Fruit fly (Drosophila melanogaster): Measurements from ENCODE around the gene CG11885.

DNA sequence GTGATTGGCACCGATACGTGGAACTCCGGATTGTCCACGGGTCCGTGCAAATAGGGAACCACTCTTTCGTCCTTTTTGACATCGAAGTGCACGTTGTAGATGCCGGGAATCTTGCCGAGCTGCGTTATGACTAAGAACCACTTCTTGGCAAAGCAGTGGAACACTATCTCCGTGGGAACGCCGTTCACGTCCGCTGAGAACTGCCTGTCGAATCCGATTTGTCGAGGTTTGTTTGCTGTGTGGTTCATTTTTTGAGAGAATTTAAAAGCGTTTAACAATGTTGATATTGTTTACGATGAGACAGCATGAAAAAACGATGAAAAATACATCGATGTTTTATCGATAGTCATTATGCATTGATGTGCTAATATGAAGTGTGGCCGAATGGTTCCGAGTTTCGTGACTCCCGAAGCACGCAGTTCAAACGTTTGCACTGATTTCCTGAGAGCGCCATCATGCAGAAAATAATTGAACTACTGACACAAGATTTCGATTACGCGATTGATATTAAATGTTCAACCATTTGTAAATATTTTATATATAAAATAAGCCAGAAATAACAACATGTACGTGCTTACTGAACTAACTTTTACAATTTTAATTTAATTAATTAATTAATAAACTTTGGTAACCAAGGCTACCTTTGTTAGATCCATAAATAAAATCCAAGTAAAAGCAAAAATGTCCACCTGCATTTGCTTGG is at the start of gene CG11885, which contains the start of gene CG13692:
- no peak for TF ChIP-seq psq (GFP tag; optimal IDR thresholded peaks at IDR 0.05)
- TF ChIP-seq h (GFP tag; optimal IDR thresholded peaks at IDR 0.05) = peak; percentile 60
- TF ChIP-seq Hr83 (GFP tag; optimal IDR thresholded peaks at IDR 0.05; ENCODE audit: poor library complexity, severe bottlenecking) = peak; percentile 58
- TF ChIP-seq Dfd (GFP tag; optimal IDR thresholded peaks at IDR 0.05) = no peak

All from whole organism, wandering third instar larva.